Fruit fly (Drosophila melanogaster): ENCODE results near the gene CG1307.

The CG1307 gene

dm6 chr3R:6644334-6644733 is 12.9 kb downstream of the CG1307 start, which contains the start of gene Ass:
Gene Ass (minus strand): TSS chr3R:6644434.
- TF ChIP-seq Dll (optimal IDR thresholded peaks at IDR 0.05) (no peak), usp (GFP tag; optimal IDR thresholded peaks at IDR 0.05) (no peak), CG8478 (optimal IDR thresholded peaks at IDR 0.05) (no peak), pan (optimal IDR thresholded peaks at IDR 0.05) (no peak), psq (optimal IDR thresholded peaks at IDR 0.05) (no peak), EcR (GFP tag; optimal IDR thresholded peaks at IDR 0.05) (no peak)

dm6 chr3R:6640932-6641331 is 16.3 kb downstream of the CG1307 start, which contains the start of gene CG31286:
Gene CG31286 (plus strand): TSS chr3R:6641232.
- TF ChIP-seq psq (optimal IDR thresholded peaks at IDR 0.05) (no peak), Dll (optimal IDR thresholded peaks at IDR 0.05) (no peak)

dm6 chr3R:6629851-6630250 is 27.4 kb downstream of the CG1307 start, which contains the start of gene sunz:
Gene sunz (plus strand): TSS chr3R:6630151.
- no peak for TF ChIP-seq CG8478 (optimal IDR thresholded peaks at IDR 0.05)
- no peak for TF ChIP-seq Dll (optimal IDR thresholded peaks at IDR 0.05)
- no peak for TF ChIP-seq usp (GFP tag; optimal IDR thresholded peaks at IDR 0.05)
- no peak for TF ChIP-seq EcR (GFP tag; optimal IDR thresholded peaks at IDR 0.05)

- TF ChIP-seq usp (GFP tag; optimal IDR thresholded peaks at IDR 0.05) (no peak), psq (optimal IDR thresholded peaks at IDR 0.05) (no peak), pan (optimal IDR thresholded peaks at IDR 0.05) (no peak), EcR (GFP tag; optimal IDR thresholded peaks at IDR 0.05) (no peak), CG8478 (optimal IDR thresholded peaks at IDR 0.05) (no peak), Dll (optimal IDR thresholded peaks at IDR 0.05) (no peak)
Measured at dm6 chr3R:6629221-6629620, 28.0 kb downstream of the CG1307 start, which contains the start of gene CG15177. Gene CG15177 (minus strand): TSS chr3R:6629321.

- TF ChIP-seq CG8478 (optimal IDR thresholded peaks at IDR 0.05) (no peak), EcR (GFP tag; optimal IDR thresholded peaks at IDR 0.05) (no peak), usp (GFP tag; optimal IDR thresholded peaks at IDR 0.05) (no peak), pan (optimal IDR thresholded peaks at IDR 0.05) (no peak), psq (optimal IDR thresholded peaks at IDR 0.05) (no peak), Dll (optimal IDR thresholded peaks at IDR 0.05) (no peak)
Measured at dm6 chr3R:6627800-6628199, 29.4 kb downstream of the CG1307 start, which contains the start of gene sowi. Gene sowi (minus strand): TSS chr3R:6627900.

dm6 chr3R:6608814-6609213 is 48.4 kb downstream of the CG1307 start, which contains the start of gene glob2:
Gene glob2 (minus strand): TSS chr3R:6608914.
- TF ChIP-seq pan (optimal IDR thresholded peaks at IDR 0.05): no peak
- no peak for TF ChIP-seq Dll (optimal IDR thresholded peaks at IDR 0.05)
- no peak for TF ChIP-seq usp (GFP tag; optimal IDR thresholded peaks at IDR 0.05)
- no peak for TF ChIP-seq psq (optimal IDR thresholded peaks at IDR 0.05)
- TF ChIP-seq EcR (GFP tag; optimal IDR thresholded peaks at IDR 0.05): no peak
- TF ChIP-seq CG8478 (optimal IDR thresholded peaks at IDR 0.05): no peak
